Worm (Caenorhabditis elegans): ENCODE measurements around the gene grd-13.
"Not testable (repeated sequence)": the region's sequence is repeated elsewhere in the genome, so short reads cannot be mapped to it uniquely, and the experiment has no call there.

DNA sequence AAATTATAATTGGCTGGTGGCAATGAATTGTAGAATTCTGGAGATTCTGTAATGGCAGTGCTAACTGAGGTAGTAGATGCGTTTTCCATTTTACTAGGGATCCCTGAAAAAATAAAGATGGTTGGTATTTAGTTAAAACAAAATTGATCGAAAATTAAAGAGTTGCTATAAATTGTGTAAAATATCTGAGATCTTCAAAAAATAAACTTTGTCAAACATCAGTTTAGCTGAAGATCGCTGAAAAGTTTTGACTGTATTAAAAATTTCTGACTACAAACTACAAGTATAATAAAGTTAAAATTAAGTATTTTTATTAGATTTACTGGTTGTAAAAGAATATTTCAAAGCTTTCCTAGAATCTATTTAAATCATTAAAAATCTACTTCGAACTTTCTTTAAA is 48.1 kb upstream of the grd-13 start, which contains the start of gene B0546.5:
- not testable (repeated sequence) for TF ChIP-seq sea-1 (GFP tag; conservative IDR thresholded peaks at IDR 0.05); flt-1 (GFP tag; IDR thresholded peaks at IDR 0.05); ama-1 (optimal IDR thresholded peaks at IDR 0.05); aly-1 (tag; optimal IDR thresholded peaks at IDR 0.05); B0310.2 (tag; optimal IDR thresholded peaks at IDR 0.05); pes-1 (GFP tag; IDR thresholded peaks at IDR 0.05); F13C5.2 (tag; optimal IDR thresholded peaks at IDR 0.05); ets-7 (tag; optimal IDR thresholded peaks at IDR 0.05); tbx-11 (GFP tag; IDR thresholded peaks at IDR 0.05); ceh-13 (GFP tag; optimal IDR thresholded peaks at IDR 0.05); scrt-1 (GFP tag; IDR thresholded peaks at IDR 0.05); tra-4 (tag; optimal IDR thresholded peaks at IDR 0.05)

All from whole organism, early embryonic.